Worm (Caenorhabditis elegans) whole organism, young adult: ENCODE data around the gene B0228.9.

ENCODE experiments used
- B0261.1 ChIP-seq: sonication (generic microtip); optimal IDR thresholded peaks from 2 replicates; lab custom pipeline; 2016; ENCODE audit warnings: mild to moderate bottlenecking, missing genetic modification characterization, moderate library complexity, missing compliant biosample characterization
- C17E4.6 ChIP-seq: fragments of 200-800 bp; sonication (Bioruptor generic); IDR thresholded peaks from 2 replicates; pipeline ENCODE4 v1.3.6; 2022; ENCODE audit warnings: missing genetic modification reagents, missing genetic modification characterization, missing compliant biosample characterization
- F23B12.7 ChIP-seq: sonication (generic microtip); optimal IDR thresholded peaks from 2 replicates; lab custom pipeline; 2017; ENCODE audit warnings: missing genetic modification characterization, mild to moderate bottlenecking, missing compliant biosample characterization, antibody characterized with exemption, moderate library complexity; ENCODE audit not compliant: insufficient read depth
- F33H1.4 ChIP-seq: fragments of 200-800 bp; sonication (Bioruptor generic); IDR thresholded peaks from 2 replicates; pipeline ENCODE4 v1.3.6; 2022; ENCODE audit warnings: missing genetic modification reagents, missing genetic modification characterization, missing compliant biosample characterization
- F37B4.10 ChIP-seq: fragments of 200-800 bp; sonication (Bioruptor generic); IDR thresholded peaks from 2 replicates; pipeline ENCODE4 v1.3.6; 2022; ENCODE audit warnings: missing genetic modification characterization, missing compliant biosample characterization
- F39B2.1 ChIP-seq: fragments of 200-800 bp; sonication (Bioruptor generic); IDR thresholded peaks from 2 replicates; pipeline ENCODE4 v1.3.6; 2022; ENCODE audit warnings: missing genetic modification reagents, missing genetic modification characterization, missing compliant biosample characterization
- T07F8.4 ChIP-seq: sonication (generic microtip); optimal IDR thresholded peaks from 2 replicates; lab custom pipeline; 2016; ENCODE audit warnings: mild to moderate bottlenecking, missing genetic modification characterization, moderate library complexity, missing compliant biosample characterization
- Y53G8AR.9 ChIP-seq: fragments of 200-800 bp; sonication (Bioruptor generic); conservative IDR thresholded peaks from 2 replicates; pipeline ENCODE4 v1.3.6; 2022; ENCODE audit warnings: missing genetic modification reagents, missing genetic modification characterization, missing compliant biosample characterization
- Y67H2A.10 ChIP-seq: fragments of 200-800 bp; sonication (Bioruptor generic); conservative IDR thresholded peaks from 2 replicates; pipeline ENCODE4 v1.3.6; 2022; ENCODE audit warnings: missing genetic modification reagents, missing genetic modification characterization, missing compliant biosample characterization
- akir-1 ChIP-seq: fragments of 200-800 bp; sonication (Bioruptor generic); optimal IDR thresholded peaks from 2 replicates; lab custom pipeline; 2018; ENCODE audit warnings: mild to moderate bottlenecking, missing genetic modification characterization, moderate library complexity, missing compliant biosample characterization
- aptf-3 ChIP-seq: fragments of 200-800 bp; sonication (Bioruptor generic); IDR thresholded peaks from 2 replicates; pipeline ENCODE4 v1.3.6; 2022; ENCODE audit warnings: missing genetic modification characterization, missing compliant biosample characterization
- atf-7 ChIP-seq: sonication (generic microtip); optimal IDR thresholded peaks from 2 replicates; lab custom pipeline; 2017; ENCODE audit warnings: mild to moderate bottlenecking, missing genetic modification characterization, missing compliant biosample characterization
- attf-5 ChIP-seq: fragments of 200-800 bp; sonication (Bioruptor generic); optimal IDR thresholded peaks from 2 replicates; lab custom pipeline; 2018; ENCODE audit warnings: mild to moderate bottlenecking, missing genetic modification characterization, missing compliant biosample characterization
- cebp-1 ChIP-seq, 2 experiments: fragments of 200-800 bp in 1 of 2; sonication (Bioruptor generic) in 1 of 2; sonication (generic microtip) in 1 of 2; IDR thresholded peaks in 1 of 2; optimal IDR thresholded peaks in 1 of 2; 2 replicates each; pipeline versions ENCODE4 v1.3.6 to Lab custom; 2017 to 2022; ENCODE audit warnings: missing compliant biosample characterization in 2 of 2, missing genetic modification characterization in 2 of 2, mild to moderate bottlenecking in 1 of 2, missing genetic modification reagents in 1 of 2, moderate library complexity in 1 of 2
- ceh-100 ChIP-seq: fragments of 200-800 bp; sonication (Bioruptor generic); IDR thresholded peaks from 2 replicates; pipeline ENCODE4 v1.3.6; 2022; ENCODE audit warnings: missing genetic modification reagents, missing genetic modification characterization, missing compliant biosample characterization
- ceh-40 ChIP-seq: fragments of 200-800 bp; sonication (Bioruptor generic); IDR thresholded peaks from 2 replicates; pipeline ENCODE4 v1.3.6; 2022; ENCODE audit warnings: missing genetic modification characterization, missing compliant biosample characterization
- ceh-91 ChIP-seq: fragments of 200-800 bp; sonication (Bioruptor generic); IDR thresholded peaks from 2 replicates; pipeline ENCODE4 v1.3.6; 2022; ENCODE audit warnings: missing genetic modification reagents, missing genetic modification characterization, missing compliant biosample characterization
- chd-7 ChIP-seq: sonication (generic microtip); optimal IDR thresholded peaks from 2 replicates; lab custom pipeline; 2016; ENCODE audit warnings: mild to moderate bottlenecking, missing genetic modification characterization, moderate library complexity, missing compliant biosample characterization
- die-1 ChIP-seq: sonication (generic microtip); optimal IDR thresholded peaks from 2 replicates; lab custom pipeline; 2016; ENCODE audit warnings: missing genotype, mild to moderate bottlenecking, missing genetic modification characterization, missing compliant biosample characterization
- ekl-4 ChIP-seq: fragments of 200-800 bp; sonication (Bioruptor generic); IDR thresholded peaks from 2 replicates; pipeline ENCODE4 v1.3.6; 2022; ENCODE audit warnings: missing genetic modification reagents, missing genetic modification characterization, missing compliant biosample characterization
- him-1 ChIP-seq: sonication (generic microtip); optimal IDR thresholded peaks from 2 replicates; lab custom pipeline; 2016; ENCODE audit warnings: missing genotype, missing genetic modification reagents, missing genetic modification characterization, missing compliant biosample characterization
- hlh-26 ChIP-seq: fragments of 200-800 bp; sonication (Bioruptor generic); conservative IDR thresholded peaks from 2 replicates; pipeline ENCODE4 v1.3.6; 2022; ENCODE audit warnings: missing genetic modification reagents, missing genetic modification characterization, missing compliant biosample characterization
- hrde-1 ChIP-seq: sonication (generic microtip); optimal IDR thresholded peaks from 2 replicates; lab custom pipeline; 2016; ENCODE audit warnings: missing genetic modification characterization, mild to moderate bottlenecking, missing compliant biosample characterization, moderate library complexity, missing genotype, missing genetic modification reagents, borderline replicate concordance
- let-607 ChIP-seq, 2 experiments: fragments of 200-800 bp in 1 of 2; sonication (Bioruptor generic) in 1 of 2; sonication (generic microtip) in 1 of 2; optimal IDR thresholded peaks; 2 replicates each; lab custom pipeline; 2016 to 2018; ENCODE audit warnings: mild to moderate bottlenecking in 2 of 2, missing compliant biosample characterization in 2 of 2, missing genetic modification characterization in 2 of 2, moderate library complexity in 2 of 2, missing genotype in 1 of 2
- lin-40 ChIP-seq: sonication (generic microtip); optimal IDR thresholded peaks from 2 replicates; lab custom pipeline; 2016; ENCODE audit warnings: missing genetic modification characterization, mild to moderate bottlenecking, missing compliant biosample characterization, missing genotype, missing genetic modification reagents
- lin-54 ChIP-seq: fragments of 200-800 bp; sonication (Bioruptor generic); optimal IDR thresholded peaks from 2 replicates; lab custom pipeline; 2018; ENCODE audit warnings: mild to moderate bottlenecking, missing genetic modification characterization, missing compliant biosample characterization
- lir-1 ChIP-seq: fragments of 200-800 bp; sonication (Bioruptor generic); conservative IDR thresholded peaks from 2 replicates; pipeline ENCODE4 v1.3.6; 2022; ENCODE audit warnings: missing genetic modification reagents, missing genetic modification characterization, missing compliant biosample characterization
- madf-10 ChIP-seq: sonication (generic microtip); optimal IDR thresholded peaks from 2 replicates; lab custom pipeline; 2016; ENCODE audit warnings: mild to moderate bottlenecking, missing genetic modification characterization, missing compliant biosample characterization
- madf-8 ChIP-seq: fragments of 200-800 bp; sonication (Bioruptor generic); conservative IDR thresholded peaks from 2 replicates; pipeline ENCODE4 v1.3.6; 2022; ENCODE audit warnings: missing genetic modification reagents, missing genetic modification characterization, missing compliant biosample characterization
- nfya-1 ChIP-seq: sonication (generic microtip); optimal IDR thresholded peaks from 2 replicates; lab custom pipeline; 2017; ENCODE audit warnings: antibody characterized with exemption, missing compliant biosample characterization, missing genetic modification characterization, borderline replicate concordance; ENCODE audit not compliant: insufficient read depth
- nfyb-1 ChIP-seq: fragments of 200-800 bp; sonication (Bioruptor generic); IDR thresholded peaks from 2 replicates; pipeline ENCODE4 v1.3.6; 2022; ENCODE audit warnings: missing genetic modification reagents, missing genetic modification characterization, missing compliant biosample characterization
- nhr-80 ChIP-seq: sonication (generic microtip); optimal IDR thresholded peaks from 2 replicates; lab custom pipeline; 2016; ENCODE audit warnings: missing genetic modification characterization, missing compliant biosample characterization
- pbrm-1 ChIP-seq: fragments of 200-800 bp; sonication (Bioruptor generic); IDR thresholded peaks from 2 replicates; pipeline ENCODE4 v1.3.6; 2022; ENCODE audit warnings: missing genetic modification reagents, missing genetic modification characterization, missing compliant biosample characterization
- repo-1 ChIP-seq: sonication (generic microtip); optimal IDR thresholded peaks from 2 replicates; lab custom pipeline; 2017; ENCODE audit warnings: mild to moderate bottlenecking, missing genetic modification characterization, missing compliant biosample characterization
- rpc-1 ChIP-seq, 2 experiments: fragments of 150-350 bp in 1 of 2; sonication (generic microtip) in 1 of 2; optimal IDR thresholded peaks; 2 replicates each; lab custom pipeline; 2014 to 2018; ENCODE audit warnings: missing biosample characterization in 1 of 2, missing genetic modification characterization in 1 of 2, missing genetic modification reagents in 1 of 2, missing genotype in 1 of 2
- sptf-2 ChIP-seq: fragments of 200-800 bp; sonication (Bioruptor generic); optimal IDR thresholded peaks from 2 replicates; lab custom pipeline; 2018; ENCODE audit warnings: mild to moderate bottlenecking, missing genetic modification characterization, missing compliant biosample characterization
- tbp1 ChIP-seq: fragments of 200-800 bp; sonication (Bioruptor generic); optimal IDR thresholded peaks from 2 replicates; lab custom pipeline; 2018; ENCODE audit warnings: mild to moderate bottlenecking, missing genetic modification characterization, missing compliant biosample characterization
- tbx-9 ChIP-seq: sonication (generic microtip); optimal IDR thresholded peaks from 2 replicates; lab custom pipeline; 2016; ENCODE audit warnings: borderline replicate concordance, missing genetic modification characterization, inconsistent platforms, missing compliant biosample characterization
- tlf-1 ChIP-seq: fragments of 200-800 bp; sonication (Bioruptor generic); optimal IDR thresholded peaks from 2 replicates; lab custom pipeline; 2018; ENCODE audit warnings: mild to moderate bottlenecking, missing genetic modification characterization, missing compliant biosample characterization
- zfh-2 ChIP-seq: fragments of 200-800 bp; sonication (Bioruptor generic); conservative IDR thresholded peaks from 2 replicates; pipeline ENCODE4 v1.3.6; 2022; ENCODE audit warnings: missing genetic modification reagents, missing genetic modification characterization, missing compliant biosample characterization

B0228.9 gene

DNA sequence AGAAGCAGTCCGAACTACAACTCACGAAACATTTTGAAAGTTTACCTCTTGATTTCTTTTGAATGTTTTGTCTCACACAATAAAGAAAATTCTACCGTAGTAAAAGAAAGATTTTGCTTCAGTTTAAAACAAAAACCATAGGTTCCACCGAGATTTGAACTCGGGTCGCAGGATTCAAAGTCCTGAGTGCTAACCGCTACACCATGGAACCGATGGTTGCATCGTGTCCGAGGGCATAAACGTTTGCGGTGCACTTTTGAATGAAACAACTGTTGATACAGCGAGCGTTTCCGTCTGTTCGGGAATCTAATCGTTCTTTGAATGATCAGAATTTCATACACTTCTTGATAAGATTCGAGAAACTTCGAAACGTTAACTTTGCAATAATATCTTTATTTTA is 6.7 kb downstream of the B0228.9 start (continued):
- TF ChIP-seq him-1 (peak; percentile 79), let-607 (tag; optimal IDR thresholded peaks at IDR 0.05; lab: Kevin White, UChicago) (peak in 1 of 2 experiments; percentile 27), madf-8 (peak; percentile 57), ceh-100 (GFP tag; lab: Robert Waterston, UW) (peak; percentile 62), atf-7 (peak; percentile 68), attf-5 (GFP tag; lab: Kevin White, UChicago) (peak; percentile 61), lir-1 (GFP tag; lab: Robert Waterston, UW) (no peak), akir-1 (GFP tag; lab: Kevin White, UChicago) (no peak), tbx-9 (tag; lab: Kevin White, UChicago) (no peak), ceh-91 (GFP tag; lab: Robert Waterston, UW) (no peak), hrde-1 (tag; lab: Kevin White, UChicago) (no peak), T07F8.4 (tag; lab: Kevin White, UChicago) (no peak), F39B2.1 (GFP tag; lab: Robert Waterston, UW) (no peak), ceh-40 (GFP tag; lab: Robert Waterston, UW) (0 out of 2 replicates have a peak, but pooled peaks have one; percentile 28), lin-54 (GFP tag; lab: Kevin White, UChicago) (peak; percentile 55), F37B4.10 (0 out of 2 replicates have a peak, but pooled peaks have one; percentile 71), C17E4.6 (GFP tag; lab: Robert Waterston, UW) (0 out of 2 replicates have a peak, but pooled peaks have one; percentile 48), rpc-1 (optimal IDR thresholded peaks at IDR 0.05; lab: Kevin White, UChicago) (peak; percentile 74), rpc-1 (tag; optimal IDR thresholded peaks at IDR 0.05; lab: Kevin White, UChicago) (peak; percentile 90), nfya-1 (tag; lab: Kevin White, UChicago) (no peak), aptf-3 (GFP tag; lab: Robert Waterston, UW) (0 out of 2 replicates have a peak, but pooled peaks have one; percentile 42), pbrm-1 (peak; percentile 72), F23B12.7 (tag; lab: Kevin White, UChicago) (no peak), F33H1.4 (peak; percentile 47), Y53G8AR.9 (GFP tag; lab: Robert Waterston, UW) (peak; percentile 63; the same call in 1 of the 2 replicates), chd-7 (peak; percentile 51), repo-1 (tag; lab: Kevin White, UChicago) (peak; percentile 81), sptf-2 (no peak), hlh-26 (GFP tag; lab: Robert Waterston, UW) (no peak), lin-40 (tag; lab: Kevin White, UChicago) (peak; percentile 60), nfyb-1 (peak; percentile 69; the same call in 1 of the 2 replicates), tbp1 (GFP tag; lab: Kevin White, UChicago) (peak; percentile 92), ekl-4 (0 out of 2 replicates have a peak, but pooled peaks have one; percentile 44), tlf-1 (peak; percentile 39), die-1 (peak; percentile 78), B0261.1 (peak; percentile 88), madf-10 (tag; lab: Kevin White, UChicago) (peak; percentile 54), cebp-1 (GFP tag; IDR thresholded peaks at IDR 0.05; lab: Robert Waterston, UW) (no peak), cebp-1 (tag; optimal IDR thresholded peaks at IDR 0.05; lab: Kevin White, UChicago) (peak; percentile 58), Y67H2A.10 (GFP tag; lab: Robert Waterston, UW) (no peak), nhr-80 (tag; lab: Kevin White, UChicago) (peak; percentile 63), zfh-2 (GFP tag; lab: Robert Waterston, UW) (no peak)
